Fruit fly (Drosophila melanogaster) whole organism, embryonic: ENCODE results near the gene Atg18b.

Experiments used
- Bteb2 ChIP-seq: fragments of 200-800 bp; sonication (Bioruptor generic); optimal IDR thresholded peaks from 2 replicates; lab custom pipeline; 2016; ENCODE audit warnings: missing biosample characterization, missing genetic modification characterization
- CG10462 ChIP-seq: fragments of 200-800 bp; sonication (Bioruptor generic); optimal IDR thresholded peaks from 2 replicates; lab custom pipeline; 2016; ENCODE audit warnings: missing biosample characterization, missing genetic modification characterization
- CG11085 ChIP-seq: fragments of 200-800 bp; sonication (Bioruptor generic); IDR thresholded peaks from 2 replicates; pipeline ENCODE4 v1.3.6; 2022; ENCODE audit warnings: missing biosample characterization, missing genetic modification characterization
- CG11456 ChIP-seq: fragments of 200-800 bp; sonication (Bioruptor generic); IDR thresholded peaks from 3 replicates; pipeline ENCODE4 v1.3.6; 2022; ENCODE audit warnings: missing biosample characterization, missing genetic modification characterization
- CG1603 ChIP-seq: fragments of 200-800 bp; sonication (Bioruptor generic); optimal IDR thresholded peaks from 2 replicates; lab custom pipeline; 2019; ENCODE audit warnings: missing biosample characterization, mild to moderate bottlenecking, missing genetic modification characterization, moderate library complexity
- CG17328 ChIP-seq: fragments of 200-800 bp; sonication (Bioruptor generic); IDR thresholded peaks from 2 replicates; pipeline ENCODE4 v1.3.6; 2022; ENCODE audit warnings: missing biosample characterization, missing genetic modification characterization
- CG18476 ChIP-seq: fragments of 200-800 bp; sonication (Bioruptor generic); optimal IDR thresholded peaks from 2 replicates; lab custom pipeline; 2016; ENCODE audit warnings: missing biosample characterization, mild to moderate bottlenecking, missing genetic modification characterization
- CG33213 ChIP-seq: fragments of 200-800 bp; sonication (Bioruptor generic); optimal IDR thresholded peaks from 3 replicates; lab custom pipeline; 2016; ENCODE audit warnings: missing biosample characterization, missing genetic modification characterization
- CG34376 ChIP-seq: fragments of 200-800 bp; sonication (Bioruptor generic); optimal IDR thresholded peaks from 2 replicates; lab custom pipeline; 2018; ENCODE audit warnings: missing biosample characterization, mild to moderate bottlenecking, missing genetic modification characterization
- CG34422 ChIP-seq: fragments of 200-800 bp; sonication (Bioruptor generic); IDR thresholded peaks from 3 replicates; pipeline ENCODE4 v1.3.6; 2022; ENCODE audit warnings: missing biosample characterization, missing genetic modification characterization
- CG7271 ChIP-seq: fragments of 200-800 bp; sonication (Bioruptor generic); optimal IDR thresholded peaks from 2 replicates; lab custom pipeline; 2018; ENCODE audit warnings: missing biosample characterization, mild to moderate bottlenecking, missing genetic modification characterization, moderate library complexity
- CG9609 ChIP-seq: fragments of 200-800 bp; sonication (Bioruptor generic); optimal IDR thresholded peaks from 3 replicates; lab custom pipeline; 2016; ENCODE audit warnings: missing biosample characterization, missing genetic modification characterization
- CHES-1-like ChIP-seq: fragments of 200-800 bp; sonication (Bioruptor generic); optimal IDR thresholded peaks from 2 replicates; lab custom pipeline; 2016; ENCODE audit warnings: missing biosample characterization, missing genetic modification characterization
- Elba2 ChIP-seq: fragments of 200-800 bp; sonication (Bioruptor generic); optimal IDR thresholded peaks from 3 replicates; lab custom pipeline; 2016; ENCODE audit warnings: missing biosample characterization, missing genetic modification characterization
- GATAe ChIP-seq: fragments of 200-800 bp; sonication (Bioruptor generic); conservative IDR thresholded peaks from 2 replicates; pipeline ENCODE4 v1.3.6; 2022; ENCODE audit warnings: missing biosample characterization, missing genetic modification characterization
- HLH3B ChIP-seq: fragments of 200-800 bp; sonication (Bioruptor generic); IDR thresholded peaks from 2 replicates; pipeline ENCODE4 v1.3.6; 2022; ENCODE audit warnings: missing biosample characterization, missing genetic modification characterization
- HLHmδ ChIP-seq: fragments of 200-800 bp; sonication (Bioruptor generic); optimal IDR thresholded peaks from 2 replicates; lab custom pipeline; 2018; ENCODE audit warnings: missing biosample characterization, mild to moderate bottlenecking, missing genetic modification characterization, moderate library complexity
- Med ChIP-seq: fragments of 200-800 bp; sonication (Bioruptor generic); peaks from one replicate; lab custom pipeline; 2016; ENCODE audit warnings: missing biosample characterization, missing genetic modification characterization, mild to moderate bottlenecking, inconsistent platforms, moderate library complexity
- Myb ChIP-seq: fragments of 200-800 bp; sonication (Bioruptor generic); optimal IDR thresholded peaks from 2 replicates; lab custom pipeline; 2016; ENCODE audit warnings: missing biosample characterization, missing genetic modification characterization
- Nf-YA ChIP-seq: fragments of 200-800 bp; sonication (Bioruptor generic); IDR thresholded peaks from 2 replicates; pipeline ENCODE4 v1.3.6; 2022; ENCODE audit warnings: missing biosample characterization, missing genetic modification characterization
- Pdp1 ChIP-seq, 2 experiments: fragments of 200-800 bp; sonication (Bioruptor generic); optimal IDR thresholded peaks; 3 replicates each; lab custom pipeline; 2016; ENCODE audit warnings: missing biosample characterization in 2 of 2, missing genetic modification characterization in 2 of 2, mild to moderate bottlenecking in 1 of 2, moderate library complexity in 1 of 2
- Xbp1 ChIP-seq: fragments of 200-800 bp; sonication (Bioruptor generic); optimal IDR thresholded peaks from 3 replicates; lab custom pipeline; 2016; ENCODE audit warnings: missing biosample characterization, mild to moderate bottlenecking, missing genetic modification characterization
- Xrp1 ChIP-seq: fragments of 200-800 bp; sonication (Bioruptor generic); IDR thresholded peaks from 2 replicates; pipeline ENCODE4 v1.3.6; 2022; ENCODE audit warnings: missing biosample characterization, missing genetic modification characterization
- YL-1 ChIP-seq: fragments of 200-800 bp; sonication (Bioruptor generic); optimal IDR thresholded peaks from 3 replicates; lab custom pipeline; 2017; ENCODE audit warnings: missing biosample characterization, mild to moderate bottlenecking, missing genetic modification characterization
- ab ChIP-seq: fragments of 200-800 bp; sonication (Bioruptor generic); optimal IDR thresholded peaks from 2 replicates; lab custom pipeline; 2016; ENCODE audit warnings: missing biosample characterization, missing genetic modification characterization
- caup ChIP-seq: fragments of 200-800 bp; sonication (Bioruptor generic); optimal IDR thresholded peaks from 3 replicates; lab custom pipeline; 2017; ENCODE audit warnings: missing biosample characterization, mild to moderate bottlenecking, missing genetic modification characterization, moderate library complexity; ENCODE audit not compliant: severe bottlenecking
- chm ChIP-seq: fragments of 200-800 bp; sonication (Bioruptor generic); IDR thresholded peaks from 2 replicates; pipeline ENCODE4 v1.3.6; 2022; ENCODE audit warnings: missing biosample characterization, missing genetic modification characterization
- dpn ChIP-seq, 2 experiments: fragments of 200-800 bp; sonication (Bioruptor generic); optimal IDR thresholded peaks; 3 replicates each; lab custom pipeline; 2016; ENCODE audit warnings: missing biosample characterization in 2 of 2, missing genetic modification characterization in 2 of 2
- exex ChIP-seq: fragments of 200-800 bp; sonication (Bioruptor generic); optimal IDR thresholded peaks from 4 replicates; lab custom pipeline; 2018; ENCODE audit warnings: missing biosample characterization, mild to moderate bottlenecking, missing genetic modification characterization, moderate library complexity
- grau ChIP-seq: fragments of 200-800 bp; optimal IDR thresholded peaks from 3 replicates; lab custom pipeline; 2019; ENCODE audit warnings: missing biosample characterization, mild to moderate bottlenecking, missing genetic modification characterization, moderate library complexity
- gro ChIP-seq: fragments of 200-800 bp; sonication (Bioruptor generic); optimal IDR thresholded peaks from 2 replicates; lab custom pipeline; 2016; ENCODE audit warnings: missing biosample characterization, missing genetic modification characterization
- her ChIP-seq: fragments of 200-800 bp; sonication (Bioruptor generic); optimal IDR thresholded peaks from 2 replicates; lab custom pipeline; 2016; ENCODE audit warnings: missing biosample characterization, missing genetic modification characterization
- insv ChIP-seq, 2 experiments: fragments of 200-800 bp; sonication (Bioruptor generic); optimal IDR thresholded peaks; 3 replicates each; lab custom pipeline; 2016 to 2018; ENCODE audit warnings: missing biosample characterization in 2 of 2, missing genetic modification characterization in 2 of 2
- lov ChIP-seq, 2 experiments: fragments of 200-800 bp in 1 of 2; fragments of >200 bp in 1 of 2; sonication (Bioruptor generic) in 1 of 2; IDR thresholded peaks in 1 of 2; optimal IDR thresholded peaks in 1 of 2; 2 replicates in 1 of 2; 3 replicates in 1 of 2; pipeline versions ENCODE4 v1.3.6 to Lab custom; 2017 to 2022; ENCODE audit warnings: missing biosample characterization in 1 of 2, missing genetic modification characterization in 1 of 2
- mirr ChIP-seq: fragments of 200-800 bp; sonication (Bioruptor generic); optimal IDR thresholded peaks from 3 replicates; lab custom pipeline; 2018; ENCODE audit warnings: missing biosample characterization, mild to moderate bottlenecking, missing genetic modification characterization
- nmo ChIP-seq: fragments of 200-800 bp; sonication (Bioruptor generic); optimal IDR thresholded peaks from 2 replicates; lab custom pipeline; 2018; ENCODE audit warnings: missing biosample characterization, mild to moderate bottlenecking, missing genetic modification characterization, moderate library complexity
- pum ChIP-seq: fragments of 200-800 bp; sonication (Bioruptor generic); optimal IDR thresholded peaks from 2 replicates; lab custom pipeline; 2016; ENCODE audit warnings: missing biosample characterization, missing genetic modification characterization
- slou ChIP-seq: fragments of 200-800 bp; sonication (Bioruptor generic); optimal IDR thresholded peaks from 3 replicates; lab custom pipeline; 2016; ENCODE audit warnings: missing biosample characterization, missing genetic modification characterization
- sr ChIP-seq: fragments of 200-800 bp; sonication (Bioruptor generic); IDR thresholded peaks from 3 replicates; pipeline ENCODE4 v1.3.6; 2022; ENCODE audit warnings: missing biosample characterization, missing genetic modification characterization
- stc ChIP-seq: fragments of 200-800 bp; sonication (Bioruptor generic); IDR thresholded peaks from 2 replicates; pipeline ENCODE4 v1.3.6; 2022; ENCODE audit warnings: missing biosample characterization, missing genetic modification characterization
- sug ChIP-seq: fragments of 200-800 bp; optimal IDR thresholded peaks from 2 replicates; lab custom pipeline; 2019; ENCODE audit warnings: missing biosample characterization, mild to moderate bottlenecking, missing genetic modification characterization, moderate library complexity
- tll ChIP-seq, 2 experiments: fragments of 200-800 bp in 1 of 2; fragments of >200 bp in 1 of 2; sonication (Bioruptor generic) in 1 of 2; optimal IDR thresholded peaks; 2 replicates each; lab custom pipeline; 2017 to 2019; ENCODE audit warnings: missing biosample characterization in 2 of 2, missing genetic modification characterization in 2 of 2, mild to moderate bottlenecking in 1 of 2, moderate library complexity in 1 of 2
- zfh1 ChIP-seq: fragments of 200-800 bp; sonication (Bioruptor generic); IDR thresholded peaks from 3 replicates; pipeline ENCODE4 v1.3.6; 2022; ENCODE audit warnings: missing biosample characterization, missing genetic modification characterization

The Atg18b gene

DNA sequence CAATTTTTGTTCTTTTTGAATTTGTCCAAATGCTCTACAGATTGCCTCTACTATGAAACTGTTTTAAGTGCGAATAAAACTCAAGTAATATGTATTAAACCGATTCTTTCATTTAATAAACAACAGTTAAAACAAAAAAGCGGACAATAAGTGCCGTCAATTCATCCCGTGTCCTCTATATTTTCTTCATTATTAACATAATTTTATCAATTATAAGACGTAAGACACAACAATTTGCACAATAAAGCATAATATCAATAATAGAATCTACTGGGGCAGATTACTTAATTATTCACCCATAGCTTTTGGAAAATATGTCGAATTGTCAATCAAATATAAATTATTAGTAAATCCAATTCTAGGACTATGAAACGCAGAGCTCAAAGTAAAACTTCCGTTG is 47.5 kb downstream of the Atg18b start, which contains the start of gene CG31627:
CG31627 (plus strand) TSS at position 301 of the 400 bp plus-strand sequence.
- no peak for TF ChIP-seq Xrp1 (GFP tag; lab: Robert Waterston, UW)
- TF ChIP-seq, all 482 proteins: peak for 0

DNA sequence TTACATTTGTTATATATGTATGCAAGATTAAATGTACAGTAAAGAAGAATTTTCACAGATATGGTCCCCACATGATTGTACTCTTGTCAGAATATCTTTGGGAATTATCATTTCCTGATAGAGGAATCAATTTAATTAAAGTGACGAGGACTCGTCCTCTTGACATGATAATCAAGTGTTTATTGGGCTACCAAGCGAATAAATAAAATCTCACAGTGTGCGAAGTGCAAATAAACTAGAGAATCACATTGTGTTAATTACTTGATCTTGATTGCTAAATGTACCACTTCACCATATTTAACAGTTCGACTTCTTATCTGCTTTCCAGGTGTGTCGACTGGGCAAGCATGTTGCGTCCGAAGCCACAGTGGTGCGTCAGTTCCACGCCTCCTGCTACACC is 50.5 kb downstream of the Atg18b start:
- TF ChIP-seq exex (tag; lab: Kevin White, UChicago), result peak; percentile 83
- no peak for TF ChIP-seq CG1603 (tag; lab: Kevin White, UChicago)
- TF ChIP-seq, all 482 proteins: peak for 1

DNA sequence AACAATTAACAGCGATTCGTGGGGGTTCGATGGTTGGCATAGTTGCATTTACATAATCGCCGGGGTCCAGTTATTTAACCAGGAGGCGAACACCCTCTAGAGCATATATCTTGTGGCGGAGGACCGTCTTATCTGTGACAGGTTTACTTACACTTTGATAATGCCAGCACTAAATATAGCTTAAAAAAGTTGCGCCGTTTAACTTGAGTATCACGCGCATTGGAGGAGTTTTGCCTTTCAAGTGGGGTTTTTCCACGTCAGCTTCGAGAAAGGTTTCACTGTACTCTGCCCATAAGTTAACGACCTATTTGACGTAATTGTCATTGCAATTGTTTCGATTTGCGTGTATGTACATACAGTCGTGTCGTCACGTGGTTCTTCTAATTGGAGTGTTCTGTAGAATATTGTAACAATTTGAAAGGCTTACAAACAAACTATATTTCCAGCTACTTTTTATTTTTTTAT is 51.2 kb downstream of the Atg18b start:
- TF ChIP-seq YL-1 (peak; percentile 29), CG34422 (GFP tag; lab: Robert Waterston, UW) (peak; percentile 26; the same call in 1 of the 3 replicates), Pdp1 (GFP tag; optimal IDR thresholded peaks at IDR 0.05; lab: Kevin White, UChicago) (peak in 1 of 2 experiments; percentile 58), HLHmδ (GFP tag; lab: Kevin White, UChicago) (no peak), grau (tag; lab: Kevin White, UChicago) (peak; percentile 76), caup (no peak), zfh1 (0 out of 3 replicates have a peak, but pooled peaks have one; percentile 27), CG17328 (0 out of 2 replicates have a peak, but pooled peaks have one; percentile 6), sug (tag; lab: Kevin White, UChicago) (peak; percentile 66), Elba2 (GFP tag; lab: Kevin White, UChicago) (peak; percentile 8), mirr (GFP tag; lab: Kevin White, UChicago) (peak; percentile 24), dpn (GFP tag; optimal IDR thresholded peaks at IDR 0.05; lab: Kevin White, UChicago) (no peak), CG11085 (GFP tag; lab: Robert Waterston, UW) (no peak), CG11456 (GFP tag; lab: Robert Waterston, UW) (no peak), slou (GFP tag; lab: Kevin White, UChicago) (no peak), chm (GFP tag; lab: Robert Waterston, UW) (no peak), Xrp1 (GFP tag; lab: Robert Waterston, UW) (peak; percentile 12; the same call in 1 of the 2 replicates), insv (GFP tag; optimal IDR thresholded peaks at IDR 0.05; lab: Kevin White, UChicago) (peak in 1 of 2 experiments; percentile 7), Med (peak; percentile 39)

DNA sequence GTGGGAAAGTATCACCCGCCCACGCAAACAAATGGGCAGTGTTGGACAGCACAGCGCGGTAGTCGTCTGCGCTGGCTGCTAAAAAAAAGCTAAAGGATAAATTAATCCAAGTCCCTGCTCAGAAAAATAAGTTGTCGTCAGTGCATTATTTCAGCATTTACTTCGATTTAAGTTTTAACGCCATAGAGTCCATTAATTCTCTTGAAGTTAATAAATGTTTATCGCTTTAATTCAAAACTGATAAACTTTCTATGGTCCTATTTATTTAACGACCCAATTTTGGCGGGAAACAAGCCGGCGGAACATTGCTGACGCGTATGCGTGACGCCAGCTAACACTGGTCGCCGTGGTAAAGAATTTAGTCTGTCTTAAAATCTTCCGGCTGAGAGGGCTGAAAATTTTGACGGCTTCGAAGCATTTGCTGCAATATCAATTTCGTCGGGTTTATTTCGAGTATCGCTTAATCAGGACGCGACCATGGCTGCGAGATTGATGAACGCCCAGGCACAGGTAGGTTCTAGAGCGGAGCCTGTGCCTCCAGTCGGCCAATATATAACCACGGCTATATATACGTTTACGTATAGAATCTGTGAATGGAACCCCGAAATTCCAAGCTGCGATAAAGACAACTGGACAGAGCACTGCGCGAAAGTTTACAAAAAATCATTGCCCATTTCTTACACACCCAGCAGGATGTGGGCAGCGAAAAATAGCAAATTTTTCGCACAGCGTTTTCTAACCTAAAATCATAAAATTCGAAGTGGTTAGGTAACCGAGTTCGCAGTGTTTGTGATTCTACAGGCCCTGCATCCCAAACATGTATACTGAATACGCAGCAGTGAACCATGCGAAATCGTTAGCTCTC is 51.8 kb downstream of the Atg18b start, which contains the start of the genes mAcon1, CG43345 and CG43346:
mAcon1 (plus strand) TSS at position 276 of the 865 bp plus-strand sequence.
CG43345 (minus strand) TSS at position 287 of the 865 bp plus-strand sequence.
CG43346 (minus strand) TSS at position 287 of the 865 bp plus-strand sequence.
- TF ChIP-seq CG33213 (peak; percentile 53), ab (GFP tag; lab: Kevin White, UChicago) (peak; percentile 61), stc (no peak), lov (optimal IDR thresholded peaks at IDR 0.05; lab: Kevin White, UChicago) (no peak), lov (GFP tag; IDR thresholded peaks at IDR 0.05; lab: Robert Waterston, UW) (no peak), Bteb2 (GFP tag; lab: Kevin White, UChicago) (peak; percentile 74), tll (GFP tag; optimal IDR thresholded peaks at IDR 0.05; lab: Kevin White, UChicago) (peak; percentile 15 to 83), nmo (GFP tag; lab: Kevin White, UChicago) (peak; percentile 87), CHES-1-like (peak; percentile 87), CG10462 (GFP tag; lab: Kevin White, UChicago) (peak; percentile 40), CG9609 (GFP tag; lab: Kevin White, UChicago) (peak; percentile 87), GATAe (GFP tag; lab: Robert Waterston, UW) (no peak; the same call in 1 of the 2 replicates), sr (GFP tag; lab: Robert Waterston, UW) (peak; percentile 76; the same call in 2 of the 3 replicates), CG18476 (peak; percentile 68), CG7271 (tag; lab: Kevin White, UChicago) (peak; percentile 8), Myb (GFP tag; lab: Kevin White, UChicago) (peak; percentile 87), her (GFP tag; lab: Kevin White, UChicago) (peak; percentile 84), Xbp1 (GFP tag; lab: Kevin White, UChicago) (peak; percentile 84), pum (peak; percentile 90), CG34376 (peak; percentile 89), HLH3B (GFP tag; lab: Robert Waterston, UW) (peak; percentile 46; the same call in 1 of the 2 replicates), Nf-YA (GFP tag; lab: Robert Waterston, UW) (no peak), gro (peak; percentile 83)
